Worm (Caenorhabditis elegans) whole organism, L4 larva: ENCODE data around the gene sre-1.
A peak's percentile ranks its signal among the peaks of the same experiment; 100 is the strongest.

Experiments
- F10B5.3 ChIP-seq: sonication (generic microtip); optimal IDR thresholded peaks from 2 replicates; lab custom pipeline; 2016; ENCODE audit warnings: mild to moderate bottlenecking, missing genetic modification characterization, missing compliant biosample characterization
- F44E2.7 ChIP-seq: fragments of 200-800 bp; sonication (Bioruptor generic); IDR thresholded peaks from 2 replicates; pipeline ENCODE4 v2.1.2; 2022; ENCODE audit warnings: missing genetic modification characterization, missing compliant biosample characterization
- R02D3.7 ChIP-seq: fragments of 150-350 bp; sonication (generic microtip); optimal IDR thresholded peaks from 3 replicates; lab custom pipeline; 2014; ENCODE audit warnings: missing biosample characterization, missing genetic modification characterization
- T26A8.4 ChIP-seq: fragments of 200-800 bp; sonication (Bioruptor generic); IDR thresholded peaks from 2 replicates; pipeline ENCODE4 v1.3.6; 2022; ENCODE audit warnings: missing genetic modification characterization, missing compliant biosample characterization
- Y75B8A.6 ChIP-seq: fragments of 200-800 bp; sonication (Bioruptor generic); IDR thresholded peaks from 2 replicates; pipeline ENCODE4 v1.3.6; 2022; ENCODE audit warnings: missing genetic modification reagents, missing genetic modification characterization, missing compliant biosample characterization
- ZK546.5 ChIP-seq, 2 experiments: sonication (generic microtip); optimal IDR thresholded peaks; 2 replicates each; lab custom pipeline; 2017; ENCODE audit warnings: missing biosample characterization in 2 of 2, missing genetic modification characterization in 2 of 2
- ama-1 ChIP-seq: fragments of 150-350 bp; optimal IDR thresholded peaks from 2 replicates; lab custom pipeline; 2014; ENCODE audit warnings: inconsistent platforms, mixed read lengths
- ceh-28 ChIP-seq: fragments of 150-350 bp; optimal IDR thresholded peaks from 2 replicates; lab custom pipeline; 2014; ENCODE audit warnings: missing biosample characterization, missing genetic modification reagents, missing genetic modification characterization
- ceh-44 ChIP-seq: fragments of 200-800 bp; sonication (Bioruptor generic); IDR thresholded peaks from 2 replicates; pipeline ENCODE4 v1.3.6; 2022; ENCODE audit warnings: missing genetic modification reagents, missing genetic modification characterization, missing compliant biosample characterization
- ceh-62 ChIP-seq: sonication (generic microtip); optimal IDR thresholded peaks from 2 replicates; lab custom pipeline; 2017; ENCODE audit warnings: missing biosample characterization, missing genetic modification characterization
- ceh-82 ChIP-seq: sonication (generic microtip); optimal IDR thresholded peaks from 2 replicates; lab custom pipeline; 2017; ENCODE audit warnings: missing biosample characterization, missing genetic modification characterization
- ces-1 ChIP-seq: fragments of 150-350 bp; sonication (generic microtip); optimal IDR thresholded peaks from 4 replicates; lab custom pipeline; 2014; ENCODE audit warnings: missing biosample characterization, missing genetic modification reagents, missing genetic modification characterization
- cey-2 ChIP-seq: sonication (generic microtip); optimal IDR thresholded peaks from 3 replicates; lab custom pipeline; 2017; ENCODE audit warnings: missing genetic modification characterization, mild to moderate bottlenecking, missing compliant biosample characterization, antibody characterized with exemption, borderline replicate concordance; ENCODE audit not compliant: insufficient read depth
- ctbp-1 ChIP-seq: fragments of 200-800 bp; sonication (Bioruptor generic); IDR thresholded peaks from 2 replicates; pipeline ENCODE4 v1.3.6; 2022; ENCODE audit warnings: missing genetic modification reagents, missing genetic modification characterization, missing compliant biosample characterization
- daf-12 ChIP-seq: fragments of 150-350 bp; optimal IDR thresholded peaks from 2 replicates; lab custom pipeline; 2014; ENCODE audit warnings: missing biosample characterization, missing genetic modification reagents, missing genetic modification characterization
- daf-8 ChIP-seq: fragments of 200-800 bp; sonication (Bioruptor generic); IDR thresholded peaks from 2 replicates; pipeline ENCODE4 v1.3.6; 2022; ENCODE audit warnings: missing genetic modification characterization, missing compliant biosample characterization
- dmd-9 ChIP-seq: fragments of 200-800 bp; sonication (Bioruptor generic); IDR thresholded peaks from 2 replicates; pipeline ENCODE4 v1.3.6; 2022; ENCODE audit warnings: missing genetic modification reagents, missing genetic modification characterization, missing compliant biosample characterization
- duxl-1 ChIP-seq: sonication (generic microtip); optimal IDR thresholded peaks from 2 replicates; lab custom pipeline; 2016; ENCODE audit warnings: mild to moderate bottlenecking, missing genetic modification characterization, moderate library complexity, missing compliant biosample characterization; ENCODE audit not compliant: poor library complexity
- egl-43 ChIP-seq: fragments of 200-800 bp; sonication (Bioruptor generic); IDR thresholded peaks from 2 replicates; pipeline ENCODE4 v1.3.6; 2022; ENCODE audit warnings: missing genetic modification reagents, missing genetic modification characterization, missing compliant biosample characterization
- fos-1 ChIP-seq: fragments of 150-350 bp; optimal IDR thresholded peaks from 2 replicates; lab custom pipeline; 2014; ENCODE audit warnings: missing biosample characterization, missing genetic modification characterization
- gei-8 ChIP-seq: fragments of 200-800 bp; sonication (Bioruptor generic); optimal IDR thresholded peaks from 2 replicates; lab custom pipeline; 2018; ENCODE audit warnings: mild to moderate bottlenecking, missing genetic modification characterization, missing compliant biosample characterization
- hlh-11 ChIP-seq: fragments of 200-800 bp; sonication (Bioruptor generic); optimal IDR thresholded peaks from 2 replicates; lab custom pipeline; 2018; ENCODE audit warnings: mild to moderate bottlenecking, missing genetic modification characterization, missing compliant biosample characterization
- hlh-30 ChIP-seq: sonication (generic microtip); optimal IDR thresholded peaks from 2 replicates; lab custom pipeline; 2017; ENCODE audit warnings: antibody characterized with exemption, mild to moderate bottlenecking, missing genetic modification characterization, missing compliant biosample characterization; ENCODE audit not compliant: insufficient read depth
- hmg-1.1 ChIP-seq: fragments of 200-800 bp; sonication (Bioruptor generic); IDR thresholded peaks from 2 replicates; pipeline ENCODE4 v1.3.6; 2022; ENCODE audit warnings: missing genetic modification reagents, missing genetic modification characterization, missing compliant biosample characterization
- lim-7 ChIP-seq: fragments of 200-800 bp; sonication (Bioruptor generic); IDR thresholded peaks from 2 replicates; pipeline ENCODE4 v1.3.6; 2022; ENCODE audit warnings: missing genetic modification characterization, missing compliant biosample characterization
- lin-13 ChIP-seq: fragments of 150-350 bp; optimal IDR thresholded peaks from 2 replicates; lab custom pipeline; 2014; ENCODE audit warnings: missing biosample characterization, missing genetic modification reagents, missing genetic modification characterization
- lin-15B ChIP-seq: fragments of 150-350 bp; sonication (generic microtip); optimal IDR thresholded peaks from 3 replicates; lab custom pipeline; 2014; ENCODE audit warnings: missing biosample characterization, missing genetic modification characterization
- madf-9 ChIP-seq: fragments of 200-800 bp; sonication (Bioruptor generic); conservative IDR thresholded peaks from 2 replicates; pipeline ENCODE4 v1.3.6; 2022; ENCODE audit warnings: missing genetic modification reagents, missing genetic modification characterization, missing compliant biosample characterization
- mes-2 ChIP-seq: sonication (generic microtip); optimal IDR thresholded peaks from 2 replicates; lab custom pipeline; 2016; ENCODE audit warnings: missing genotype, mild to moderate bottlenecking, missing genetic modification characterization, missing compliant biosample characterization; ENCODE audit not compliant: poor library complexity, severe bottlenecking
- mxl-3 ChIP-seq: fragments of 200-800 bp; sonication (Bioruptor generic); optimal IDR thresholded peaks from 2 replicates; lab custom pipeline; 2018; ENCODE audit warnings: mild to moderate bottlenecking, missing genetic modification characterization, missing compliant biosample characterization
- nhr-102 ChIP-seq: sonication (generic microtip); optimal IDR thresholded peaks from 2 replicates; lab custom pipeline; 2016; ENCODE audit warnings: mild to moderate bottlenecking, missing genetic modification characterization, moderate library complexity, missing compliant biosample characterization
- nhr-111 ChIP-seq: fragments of 200-800 bp; sonication (Bioruptor generic); optimal IDR thresholded peaks from 2 replicates; lab custom pipeline; 2018; ENCODE audit warnings: mild to moderate bottlenecking, missing genetic modification characterization, missing compliant biosample characterization
- nhr-237 ChIP-seq: sonication (generic microtip); optimal IDR thresholded peaks from 2 replicates; lab custom pipeline; 2017; ENCODE audit warnings: missing biosample characterization, missing genetic modification characterization
- nhr-6 ChIP-seq: fragments of 150-350 bp; optimal IDR thresholded peaks from 2 replicates; lab custom pipeline; 2014; ENCODE audit warnings: missing biosample characterization, missing genetic modification characterization
- nhr-76 ChIP-seq: fragments of 150-350 bp; optimal IDR thresholded peaks from 2 replicates; lab custom pipeline; 2014; ENCODE audit warnings: missing biosample characterization, missing genetic modification characterization
- php-3 ChIP-seq: fragments of 200-800 bp; sonication (Bioruptor generic); IDR thresholded peaks from 2 replicates; pipeline ENCODE4 v1.3.6; 2022; ENCODE audit warnings: missing genetic modification reagents, missing genetic modification characterization, missing compliant biosample characterization
- rbr-2 ChIP-seq: sonication (generic microtip); optimal IDR thresholded peaks from 2 replicates; lab custom pipeline; 2016; ENCODE audit warnings: missing genotype, missing genetic modification characterization, missing compliant biosample characterization
- saeg-2 ChIP-seq: fragments of 200-800 bp; sonication (Bioruptor generic); IDR thresholded peaks from 2 replicates; pipeline ENCODE4 v1.3.6; 2022; ENCODE audit warnings: missing genetic modification reagents, missing genetic modification characterization, missing compliant biosample characterization
- snpc-1.2 ChIP-seq: fragments of 200-800 bp; sonication (Bioruptor generic); IDR thresholded peaks from 2 replicates; pipeline ENCODE4 v1.3.6; 2022; ENCODE audit warnings: missing genetic modification reagents, missing genetic modification characterization, missing compliant biosample characterization
- snpc-4 ChIP-seq: fragments of 150-350 bp; optimal IDR thresholded peaks from 2 replicates; lab custom pipeline; 2014; ENCODE audit warnings: missing biosample characterization, missing genetic modification characterization
- spr-1 ChIP-seq: sonication (generic microtip); optimal IDR thresholded peaks from 2 replicates; lab custom pipeline; 2016; ENCODE audit warnings: mild to moderate bottlenecking, missing genetic modification characterization, missing compliant biosample characterization
- spr-3 ChIP-seq: fragments of 200-800 bp; sonication (Bioruptor generic); optimal IDR thresholded peaks from 2 replicates; lab custom pipeline; 2018; ENCODE audit warnings: mild to moderate bottlenecking, missing genetic modification characterization, missing compliant biosample characterization
- tag-97 ChIP-seq: fragments of 200-800 bp; sonication (Bioruptor generic); IDR thresholded peaks from 2 replicates; pipeline ENCODE4 v1.3.6; 2022; ENCODE audit warnings: missing genetic modification characterization, missing compliant biosample characterization
- tra-1 ChIP-seq: fragments of 200-800 bp; sonication (Bioruptor generic); IDR thresholded peaks from 2 replicates; pipeline ENCODE4 v1.3.6; 2022; ENCODE audit warnings: missing genetic modification reagents, missing genetic modification characterization, missing compliant biosample characterization
- unc-62 ChIP-seq, 3 experiments: fragments of 150-350 bp in 1 of 3; sonication (generic microtip); optimal IDR thresholded peaks in 2 of 3; peaks in 1 of 3; 1 replicate in 1 of 3; 2 replicates in 2 of 3; lab custom pipeline; 2014 to 2017; ENCODE audit warnings: missing biosample characterization in 3 of 3, missing genetic modification characterization in 3 of 3, missing genetic modification reagents in 3 of 3, missing genotype in 1 of 3
- vab-7 ChIP-seq: fragments of 200-800 bp; sonication (Bioruptor generic); IDR thresholded peaks from 2 replicates; pipeline ENCODE4 v1.3.6; 2022; ENCODE audit warnings: missing genetic modification reagents, missing genetic modification characterization, missing compliant biosample characterization
- zag-1 ChIP-seq: fragments of 150-350 bp; optimal IDR thresholded peaks from 2 replicates; lab custom pipeline; 2014; ENCODE audit warnings: missing biosample characterization, missing genetic modification characterization
- zfp-2 ChIP-seq: sonication (generic microtip); optimal IDR thresholded peaks from 2 replicates; lab custom pipeline; 2016; ENCODE audit warnings: mild to moderate bottlenecking, missing genetic modification characterization, missing compliant biosample characterization
- zip-11 ChIP-seq: fragments of 200-800 bp; sonication (Bioruptor generic); IDR thresholded peaks from 2 replicates; pipeline ENCODE4 v1.3.6; 2022; ENCODE audit warnings: missing genetic modification characterization, missing compliant biosample characterization
- zip-2 ChIP-seq: fragments of 150-350 bp; optimal IDR thresholded peaks from 2 replicates; lab custom pipeline; 2014; ENCODE audit warnings: missing biosample characterization, missing genetic modification characterization
- ztf-11 ChIP-seq: fragments of 150-350 bp; optimal IDR thresholded peaks from 2 replicates; lab custom pipeline; 2014; ENCODE audit warnings: missing biosample characterization, missing genetic modification characterization
- ztf-7 ChIP-seq: fragments of 150-350 bp; optimal IDR thresholded peaks from 2 replicates; lab custom pipeline; 2014; ENCODE audit warnings: missing biosample characterization, missing genetic modification characterization

Gene sre-1

ce11 chrII:7708540-7708939 lies 964 bp upstream of the sre-1 start, which contains the start of gene B0495.9:
Gene B0495.9 (minus strand): TSS chrII:7708710.
- TF ChIP-seq spr-1 (tag; lab: Kevin White, UChicago): peak; percentile 48
- no peak for TF ChIP-seq nhr-111
- TF ChIP-seq mxl-3 (GFP tag; lab: Kevin White, UChicago): peak; percentile 41
- TF ChIP-seq ztf-7: no peak
- no peak for TF ChIP-seq gei-8 (GFP tag; lab: Kevin White, UChicago)
- TF ChIP-seq ZK546.5 (tag; optimal IDR thresholded peaks at IDR 0.05; lab: Kevin White, UChicago): no peak
- no peak for TF ChIP-seq ama-1 (lab: Kevin White, UChicago)
- no peak for TF ChIP-seq ceh-28
- peak; percentile 62; the same call in 1 of the 2 replicates for TF ChIP-seq vab-7 (GFP tag; lab: Robert Waterston, UW)
- TF ChIP-seq ceh-82 (tag; lab: Kevin White, UChicago): no peak
- no peak for TF ChIP-seq duxl-1 (tag; lab: Kevin White, UChicago)
- no peak for TF ChIP-seq saeg-2
- TF ChIP-seq ztf-11 (tag; lab: Kevin White, UChicago): no peak
- TF ChIP-seq ctbp-1 (GFP tag; lab: Robert Waterston, UW): peak; percentile 51; the same call in 1 of the 2 replicates
- no peak for TF ChIP-seq egl-43
- TF ChIP-seq zag-1 (tag; lab: Kevin White, UChicago): no peak
- peak; percentile 21 for TF ChIP-seq nhr-6 (tag; lab: Kevin White, UChicago)
- no peak for TF ChIP-seq daf-8 (GFP tag; lab: Robert Waterston, UW)
- TF ChIP-seq fos-1: no peak
- TF ChIP-seq snpc-1.2: no peak
- TF ChIP-seq hlh-11 (tag; lab: Kevin White, UChicago): peak; percentile 43
- no peak for TF ChIP-seq spr-3 (GFP tag; lab: Kevin White, UChicago)
- TF ChIP-seq hmg-1.1 (GFP tag; lab: Robert Waterston, UW): peak; percentile 61; the same call in 1 of the 2 replicates
- TF ChIP-seq madf-9 (GFP tag; lab: Robert Waterston, UW): no peak
- no peak for TF ChIP-seq tag-97 (GFP tag; lab: Robert Waterston, UW)
- TF ChIP-seq Y75B8A.6 (GFP tag; lab: Robert Waterston, UW): no peak
- TF ChIP-seq hlh-30 (tag; lab: Kevin White, UChicago): no peak
- peak; percentile 47; the same call in 1 of the 2 replicates for TF ChIP-seq T26A8.4
- TF ChIP-seq tra-1 (GFP tag; lab: Robert Waterston, UW): 0 out of 2 replicates have a peak, but pooled peaks have one; percentile 19
- TF ChIP-seq zip-2: no peak
- no peak for TF ChIP-seq ceh-44 (GFP tag; lab: Robert Waterston, UW)
- TF ChIP-seq daf-12 (tag; lab: Kevin White, UChicago): no peak
- no peak for TF ChIP-seq F44E2.7
- no peak for TF ChIP-seq nhr-76 (tag; lab: Kevin White, UChicago)
- no peak for TF ChIP-seq lin-15B (tag; lab: Kevin White, UChicago)
- TF ChIP-seq php-3 (GFP tag; lab: Robert Waterston, UW): 0 out of 2 replicates have a peak, but pooled peaks have one; percentile 15
- no peak for TF ChIP-seq R02D3.7 (tag; lab: Kevin White, UChicago)
- peak; percentile 71 for TF ChIP-seq lim-7 (GFP tag; lab: Robert Waterston, UW)
- no peak for TF ChIP-seq ces-1 (GFP tag; lab: Kevin White, UChicago)
- no peak for TF ChIP-seq nhr-237 (tag; lab: Kevin White, UChicago)
- TF ChIP-seq nhr-102 (tag; lab: Kevin White, UChicago): no peak
- TF ChIP-seq F10B5.3 (tag; lab: Kevin White, UChicago): no peak
- TF ChIP-seq cey-2 (tag; lab: Kevin White, UChicago): no peak
- no peak for TF ChIP-seq lin-13 (GFP tag; lab: Kevin White, UChicago)
- TF ChIP-seq ceh-62 (tag; lab: Kevin White, UChicago): no peak
- TF ChIP-seq dmd-9 (GFP tag; lab: Robert Waterston, UW): 0 out of 2 replicates have a peak, but pooled peaks have one; percentile 17
- TF ChIP-seq unc-62 (GFP tag; optimal IDR thresholded peaks at IDR 0.05 in 1 of 2; lab: Kevin White, UChicago): peak in 1 of 2 experiments; percentile 21
- no peak for TF ChIP-seq unc-62 (tag; optimal IDR thresholded peaks at IDR 0.05; lab: Kevin White, UChicago)
- no peak for TF ChIP-seq zfp-2
- no peak for TF ChIP-seq zip-11 (GFP tag; lab: Robert Waterston, UW)
- TF ChIP-seq rbr-2: peak; percentile 37
- peak; percentile 92 for TF ChIP-seq mes-2 (tag; lab: Kevin White, UChicago)
- TF ChIP-seq snpc-4 (tag; lab: Kevin White, UChicago): no peak
